Fruit fly (Drosophila melanogaster) Kc167 (cell line): ENCODE data around the gene CG10481.

Experiments used
- Sin3A ChIP-seq: fragments of >200 bp; optimal IDR thresholded peaks from 2 replicates; lab custom pipeline; 2018; ENCODE audit warnings: missing external identifiers
- h ChIP-seq: fragments of >200 bp; optimal IDR thresholded peaks from 3 replicates; lab custom pipeline; 2018; ENCODE audit warnings: missing external identifiers
- insv ChIP-seq: fragments of >200 bp; optimal IDR thresholded peaks from 3 replicates; lab custom pipeline; 2018; ENCODE audit warnings: missing external identifiers
- ttk ChIP-seq: sonication (Bioruptor generic); optimal IDR thresholded peaks from 2 replicates; lab custom pipeline; 2017; ENCODE audit warnings: missing external identifiers

- TF ChIP-seq Sin3A (lab: Kevin White, UChicago) (no peak), insv (no peak), ttk (lab: Kevin White, UChicago) (no peak), h (lab: Kevin White, UChicago) (no peak)
Measured at dm6 chr2L:19905233-19905632, 12.9 kb upstream of the CG10481 start.
